Fruit fly (Drosophila melanogaster) whole organism, wandering third instar larva: ENCODE measurements around the gene mtrm.

Experiments used
- Hr78 ChIP-seq: fragments of >200 bp; optimal IDR thresholded peaks from 2 replicates; lab custom pipeline; 2017; ENCODE audit warnings: missing biosample characterization, missing genetic modification characterization
- Mio ChIP-seq: sonication (Bioruptor generic); optimal IDR thresholded peaks from 2 replicates; lab custom pipeline; 2016; ENCODE audit warnings: missing biosample characterization, missing genetic modification characterization
- N ChIP-seq: fragments of >200 bp; optimal IDR thresholded peaks from 2 replicates; lab custom pipeline; 2018; ENCODE audit warnings: missing biosample characterization, missing external identifiers, missing genetic modification characterization
- lola ChIP-seq: fragments of >200 bp; optimal IDR thresholded peaks from 2 replicates; lab custom pipeline; 2017; ENCODE audit warnings: missing biosample characterization, missing genetic modification characterization

DNA sequence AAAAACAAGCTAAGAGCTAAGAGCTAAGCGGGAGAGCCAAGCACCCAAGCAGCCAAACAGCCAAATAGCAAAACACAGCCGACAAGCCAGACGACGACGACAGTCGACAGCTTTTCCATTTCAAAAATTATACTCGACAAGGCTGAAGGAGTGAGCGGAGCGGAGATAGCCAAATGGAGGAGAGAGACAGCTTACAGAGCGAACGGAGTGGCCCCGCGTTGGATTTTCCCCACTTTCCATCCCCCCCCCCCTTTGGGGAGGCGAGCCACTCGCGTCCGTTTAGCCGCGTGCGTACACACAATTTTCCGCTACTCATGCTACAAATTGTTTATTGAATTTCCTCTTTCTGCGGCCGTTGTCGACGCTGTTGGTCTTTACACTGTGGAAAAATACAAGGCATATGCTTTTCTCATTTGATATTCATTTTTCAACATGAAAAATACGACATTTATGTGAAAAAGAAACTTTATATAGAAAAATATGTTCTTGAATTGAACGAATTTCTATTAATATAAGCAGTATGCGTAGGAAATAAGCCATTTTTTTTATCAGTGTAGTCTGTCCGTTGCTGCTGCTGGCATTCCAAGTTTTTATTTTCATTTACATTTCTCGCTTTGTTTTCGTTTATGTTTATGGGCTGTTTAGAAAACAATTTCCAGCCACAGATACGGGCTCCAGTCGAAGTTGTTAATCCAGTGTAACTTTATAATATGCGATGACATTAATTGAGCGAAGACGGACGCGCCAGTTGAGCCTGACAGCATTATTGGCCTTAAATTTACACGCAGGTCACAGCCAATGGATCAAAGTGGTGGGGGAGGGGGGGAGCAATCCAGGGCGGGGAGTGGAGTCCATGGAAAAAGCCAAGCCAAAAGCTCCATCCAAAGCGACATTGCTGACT lies 45.3 kb downstream of the mtrm start:
- TF ChIP-seq lola (GFP tag; lab: Kevin White, UChicago) (no peak), Mio (GFP tag; lab: Kevin White, UChicago) (no peak), N (GFP tag; lab: Kevin White, UChicago) (no peak), Hr78 (GFP tag; lab: Kevin White, UChicago) (no peak)
